Worm (Caenorhabditis elegans): ENCODE results near the gene wrt-1.

- TF ChIP-seq him-1 (tag; optimal IDR thresholded peaks at IDR 0.05) = no peak
- no peak for TF ChIP-seq dao-5 (tag; optimal IDR thresholded peaks at IDR 0.05)
- TF ChIP-seq W03F9.2 (tag; optimal IDR thresholded peaks at IDR 0.05) = no peak
Observed at ce11 chrII:7577412-7577811, 46.6 kb downstream of the wrt-1 start, which contains the start of gene F35D2.6.

Measured in whole organism, L4/young adult.